Fruit fly (Drosophila melanogaster) S2 (cell line): ENCODE results near the gene Cyp28a5.

Source experiments
- CG8478 ChIP-seq: fragments of >200 bp; optimal IDR thresholded peaks from 2 replicates; lab custom pipeline; 2018
- CTCF ChIP-seq, 2 experiments: fragments of >200 bp; optimal IDR thresholded peaks; 2 replicates each; lab custom pipeline; 2018

DNA sequence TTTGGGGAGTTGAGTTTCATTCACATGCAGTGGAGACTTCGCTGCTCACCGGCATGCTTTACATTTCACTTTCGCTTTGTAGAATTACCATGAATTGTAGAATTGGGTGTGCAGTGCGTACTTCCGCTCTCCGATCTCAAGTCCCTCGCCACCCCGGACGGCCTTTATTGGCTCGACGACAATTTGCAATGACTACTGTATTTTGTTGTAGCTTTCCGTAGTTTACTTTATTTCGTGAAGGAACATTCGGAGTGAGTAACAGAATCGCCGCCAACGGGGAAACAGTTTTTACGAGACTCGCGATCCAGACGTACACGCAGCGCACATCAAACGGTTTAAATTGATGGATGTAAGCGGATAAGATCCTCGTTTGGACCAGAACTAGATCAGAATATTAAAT lies 19.9 kb upstream of the Cyp28a5 start, which contains the start of gene NimA:
- TF ChIP-seq CG8478 (lab: Kevin White, UChicago) (no peak), CTCF (optimal IDR thresholded peaks at IDR 0.05; lab: Kevin White, UChicago) (no peak)
